Fruit fly (Drosophila melanogaster) whole organism, larva: ENCODE results near the gene CG42449.

ENCODE experiments used
- noc ChIP-seq: fragments of 200-800 bp; sonication (Bioruptor generic); optimal IDR thresholded peaks from 3 replicates; lab custom pipeline; 2019; ENCODE audit warnings: missing biosample characterization, mild to moderate bottlenecking, missing genetic modification characterization, moderate library complexity

Gene CG42449

dm6 chrX:5676855-5677254 lies 6.2 kb upstream of the CG42449 start:
- TF ChIP-seq noc (tag; lab: Kevin White, UChicago): no peak

dm6 chrX:5677400-5678177 lies 5.5 kb upstream of the CG42449 start:
- no peak for TF ChIP-seq noc (tag; lab: Kevin White, UChicago)

- no peak for TF ChIP-seq noc (tag; lab: Kevin White, UChicago)
Measured at dm6 chrX:5678178-5678470, 4.9 kb upstream of the CG42449 start.

- TF ChIP-seq noc (tag; lab: Kevin White, UChicago): no peak
Measured at dm6 chrX:5679079-5679932, 3.7 kb upstream of the CG42449 start.

- TF ChIP-seq noc (tag; lab: Kevin White, UChicago): no peak
Measured at dm6 chrX:5679933-5680667, 2.9 kb upstream of the CG42449 start, which contains the start of the genes Tre1 and Gr5a. Tre1 (minus strand) TSS chrX:5679977. Gr5a (plus strand) TSS chrX:5680617.

- no peak for TF ChIP-seq noc (tag; lab: Kevin White, UChicago)
Measured at dm6 chrX:5689417-5690215, 6.6 kb downstream of the CG42449 start, which contains the start of the genes PGAP1 and cv. PGAP1 (minus strand) TSS chrX:5689473. cv (plus strand) TSS chrX:5690002.

- no peak for TF ChIP-seq noc (tag; lab: Kevin White, UChicago)
Measured at dm6 chrX:5690216-5690523, 7.1 kb downstream of the CG42449 start.

- no peak for TF ChIP-seq noc (tag; lab: Kevin White, UChicago)
Measured at dm6 chrX:5690651-5691379, 7.8 kb downstream of the CG42449 start.

- no peak for TF ChIP-seq noc (tag; lab: Kevin White, UChicago)
Measured at dm6 chrX:5695035-5695434, 12.0 kb downstream of the CG42449 start, which contains the start of gene CG3149. CG3149 (minus strand) TSS chrX:5695205.

- no peak for TF ChIP-seq noc (tag; lab: Kevin White, UChicago)
Measured at dm6 chrX:5695958-5696357, 12.9 kb downstream of the CG42449 start.

dm6 chrX:5696436-5697022 lies 13.5 kb downstream of the CG42449 start:
- peak; percentile 88 for TF ChIP-seq noc (tag; lab: Kevin White, UChicago)

dm6 chrX:5698087-5698727 lies 15.2 kb downstream of the CG42449 start, which contains the start of gene AdamTS-B:
AdamTS-B (plus strand) TSS chrX:5698557.
- peak; percentile 57 for TF ChIP-seq noc (tag; lab: Kevin White, UChicago)

- peak; percentile 47 for TF ChIP-seq noc (tag; lab: Kevin White, UChicago)
Measured at dm6 chrX:5699824-5700498, 16.9 kb downstream of the CG42449 start.
